Worm (Caenorhabditis elegans) whole organism, L1 larva: Measurements from ENCODE around the gene F09E10.1.

Experiments
- C04F5.9 ChIP-seq: sonication (generic microtip); optimal IDR thresholded peaks from 2 replicates; lab custom pipeline; 2016; ENCODE audit warnings: missing genetic modification characterization, missing compliant biosample characterization
- C34B4.2 ChIP-seq: sonication (generic microtip); optimal IDR thresholded peaks from 2 replicates; lab custom pipeline; 2017; ENCODE audit warnings: mild to moderate bottlenecking, missing genetic modification characterization, missing compliant biosample characterization
- F16B12.6 ChIP-seq: fragments of 150-350 bp; optimal IDR thresholded peaks from 2 replicates; lab custom pipeline; 2014; ENCODE audit warnings: missing biosample characterization, missing genetic modification characterization
- alr-1 ChIP-seq: fragments of 200-800 bp; sonication (Bioruptor generic); optimal IDR thresholded peaks from 2 replicates; lab custom pipeline; 2018; ENCODE audit warnings: borderline replicate concordance, mild to moderate bottlenecking, missing genetic modification characterization, missing compliant biosample characterization
- aly-2 ChIP-seq: fragments of 150-350 bp; optimal IDR thresholded peaks from 2 replicates; lab custom pipeline; 2014; ENCODE audit warnings: missing biosample characterization, missing genetic modification characterization
- blmp-1 ChIP-seq: fragments of 150-350 bp; optimal IDR thresholded peaks from 2 replicates; lab custom pipeline; 2014; ENCODE audit warnings: missing biosample characterization, missing genetic modification characterization
- ceh-8 ChIP-seq: fragments of 200-800 bp; sonication (Bioruptor generic); optimal IDR thresholded peaks from 2 replicates; lab custom pipeline; 2018; ENCODE audit warnings: mild to moderate bottlenecking, missing genetic modification characterization, moderate library complexity, missing compliant biosample characterization
- ceh-82 ChIP-seq, 3 experiments: fragments of 150-350 bp in 1 of 3; sonication (generic microtip) in 2 of 3; optimal IDR thresholded peaks; 2 replicates each; lab custom pipeline; 2014 to 2017; ENCODE audit warnings: missing biosample characterization in 3 of 3, missing genetic modification characterization in 3 of 3
- ces-1 ChIP-seq: fragments of 150-350 bp; optimal IDR thresholded peaks from 2 replicates; lab custom pipeline; 2014; ENCODE audit warnings: missing biosample characterization, missing genetic modification reagents, missing genetic modification characterization
- dpl-1 ChIP-seq, 3 experiments: fragments of 150-350 bp in 2 of 3; sonication (generic microtip) in 1 of 3; optimal IDR thresholded peaks; 2 replicates each; lab custom pipeline; 2014 to 2017; ENCODE audit warnings: missing biosample characterization in 3 of 3, missing genetic modification characterization in 3 of 3, missing genetic modification reagents in 3 of 3
- dsc-1 ChIP-seq: sonication (generic microtip); optimal IDR thresholded peaks from 2 replicates; lab custom pipeline; 2016; ENCODE audit warnings: mild to moderate bottlenecking, missing genetic modification characterization, missing compliant biosample characterization
- efl-1 ChIP-seq, 4 experiments: fragments of 150-350 bp; optimal IDR thresholded peaks in 3 of 4; peaks in 1 of 4; 1 replicate in 1 of 4; 2 replicates in 3 of 4; lab custom pipeline; 2014; ENCODE audit warnings: missing biosample characterization in 2 of 4, missing genetic modification characterization in 2 of 4, missing genetic modification reagents in 2 of 4
- elt-2 ChIP-seq: sonication (generic microtip); optimal IDR thresholded peaks from 2 replicates; lab custom pipeline; 2016; ENCODE audit warnings: missing genetic modification characterization, mild to moderate bottlenecking, inconsistent platforms, missing compliant biosample characterization, missing genetic modification reagents
- elt-3 ChIP-seq, 6 experiments: fragments of 150-350 bp in 1 of 6; sonication (generic microtip); optimal IDR thresholded peaks; 2 replicates each; lab custom pipeline; 2017 to 2018; ENCODE audit warnings: missing biosample characterization in 6 of 6, missing genetic modification characterization in 6 of 6, inconsistent platforms in 1 of 6
- fkh-10 ChIP-seq: sonication (generic microtip); optimal IDR thresholded peaks from 2 replicates; lab custom pipeline; 2017; ENCODE audit warnings: missing biosample characterization, missing genetic modification reagents, missing genetic modification characterization
- fkh-8 ChIP-seq: sonication (generic microtip); optimal IDR thresholded peaks from 2 replicates; lab custom pipeline; 2016; ENCODE audit warnings: mild to moderate bottlenecking, missing genetic modification characterization, missing compliant biosample characterization
- fos-1 ChIP-seq: fragments of 150-350 bp; optimal IDR thresholded peaks from 2 replicates; lab custom pipeline; 2014; ENCODE audit warnings: missing biosample characterization, missing genetic modification characterization
- grh-1 ChIP-seq: fragments of 200-800 bp; sonication (Bioruptor generic); IDR thresholded peaks from 2 replicates; pipeline ENCODE4 v1.3.6; 2022; ENCODE audit warnings: missing genetic modification reagents, missing genetic modification characterization, missing compliant biosample characterization
- hlh-17 ChIP-seq: fragments of 200-800 bp; sonication (Bioruptor generic); optimal IDR thresholded peaks from 2 replicates; lab custom pipeline; 2018; ENCODE audit warnings: missing genetic modification characterization, mild to moderate bottlenecking, missing compliant biosample characterization, moderate library complexity, borderline replicate concordance
- hlh-4 ChIP-seq: sonication (generic microtip); optimal IDR thresholded peaks from 2 replicates; lab custom pipeline; 2016; ENCODE audit warnings: mild to moderate bottlenecking, missing genetic modification characterization, missing compliant biosample characterization
- hpl-2 ChIP-seq: fragments of 150-350 bp; optimal IDR thresholded peaks from 2 replicates; lab custom pipeline; 2014; ENCODE audit warnings: missing biosample characterization, missing genetic modification reagents, missing genetic modification characterization
- isw-1 ChIP-seq: fragments of 200-800 bp; sonication (Bioruptor generic); IDR thresholded peaks from 2 replicates; pipeline ENCODE4 v1.3.6; 2022; ENCODE audit warnings: missing genetic modification characterization, missing compliant biosample characterization
- lin-35 ChIP-seq, 2 experiments: fragments of 150-350 bp; optimal IDR thresholded peaks; 2 replicates each; lab custom pipeline; 2014; ENCODE audit warnings: missing biosample characterization in 2 of 2, missing genetic modification characterization in 2 of 2, missing genetic modification reagents in 2 of 2
- lir-3 ChIP-seq: sonication (generic microtip); optimal IDR thresholded peaks from 2 replicates; lab custom pipeline; 2016; ENCODE audit warnings: mild to moderate bottlenecking, missing genetic modification characterization, moderate library complexity, missing compliant biosample characterization; ENCODE audit not compliant: poor library complexity
- lsy-2 ChIP-seq, 2 experiments: fragments of 150-350 bp; optimal IDR thresholded peaks; 2 replicates each; lab custom pipeline; 2014; ENCODE audit warnings: missing biosample characterization in 2 of 2, missing genetic modification characterization in 2 of 2
- mdl-1 ChIP-seq, 2 experiments: fragments of 150-350 bp; optimal IDR thresholded peaks; 2 replicates each; lab custom pipeline; 2014 to 2017; ENCODE audit warnings: missing biosample characterization in 2 of 2, missing genetic modification characterization in 2 of 2, inconsistent platforms in 1 of 2
- mef-2 ChIP-seq: fragments of 150-350 bp; optimal IDR thresholded peaks from 2 replicates; lab custom pipeline; 2014; ENCODE audit warnings: missing biosample characterization, missing genetic modification characterization
- mep-1 ChIP-seq: fragments of 150-350 bp; optimal IDR thresholded peaks from 2 replicates; lab custom pipeline; 2014; ENCODE audit warnings: missing biosample characterization, missing genetic modification characterization
- nhr-11 ChIP-seq: fragments of 150-350 bp; optimal IDR thresholded peaks from 2 replicates; lab custom pipeline; 2014; ENCODE audit warnings: missing biosample characterization, missing genetic modification characterization
- nhr-19 ChIP-seq: fragments of 200-800 bp; sonication (Bioruptor generic); conservative IDR thresholded peaks from 2 replicates; pipeline ENCODE4 v1.3.6; 2022; ENCODE audit warnings: missing genetic modification characterization, missing compliant biosample characterization
- nhr-20 ChIP-seq: sonication (generic microtip); optimal IDR thresholded peaks from 2 replicates; lab custom pipeline; 2016; ENCODE audit warnings: mild to moderate bottlenecking, missing genetic modification characterization, missing compliant biosample characterization
- nhr-237 ChIP-seq: fragments of 150-350 bp; optimal IDR thresholded peaks from 2 replicates; lab custom pipeline; 2014; ENCODE audit warnings: missing biosample characterization, missing genetic modification characterization
- nhr-28 ChIP-seq: fragments of 150-350 bp; optimal IDR thresholded peaks from 2 replicates; lab custom pipeline; 2014; ENCODE audit warnings: missing biosample characterization, missing genetic modification characterization
- nhr-47 ChIP-seq: sonication (generic microtip); optimal IDR thresholded peaks from 2 replicates; lab custom pipeline; 2016; ENCODE audit warnings: mild to moderate bottlenecking, missing genetic modification characterization, moderate library complexity, missing compliant biosample characterization
- nhr-71 ChIP-seq: sonication (generic microtip); optimal IDR thresholded peaks from 2 replicates; lab custom pipeline; 2016; ENCODE audit warnings: mild to moderate bottlenecking, missing genetic modification characterization, moderate library complexity, missing compliant biosample characterization
- nhr-84 ChIP-seq: sonication (generic microtip); optimal IDR thresholded peaks from 2 replicates; lab custom pipeline; 2017; ENCODE audit warnings: missing biosample characterization, missing genetic modification characterization
- pax-3 ChIP-seq: fragments of 200-800 bp; sonication (Bioruptor generic); optimal IDR thresholded peaks from 2 replicates; lab custom pipeline; 2018; ENCODE audit warnings: mild to moderate bottlenecking, missing genetic modification characterization, moderate library complexity, missing compliant biosample characterization
- pqm-1 ChIP-seq: sonication (generic microtip); optimal IDR thresholded peaks from 3 replicates; lab custom pipeline; 2017; ENCODE audit warnings: missing biosample characterization, missing genetic modification characterization
- rnt-1 ChIP-seq: sonication (generic microtip); optimal IDR thresholded peaks from 2 replicates; lab custom pipeline; 2016; ENCODE audit warnings: mild to moderate bottlenecking, missing genetic modification characterization, moderate library complexity, missing compliant biosample characterization
- skn-1 ChIP-seq: fragments of 150-350 bp; optimal IDR thresholded peaks from 2 replicates; lab custom pipeline; 2014; ENCODE audit warnings: missing biosample characterization, missing genetic modification characterization
- snpc-4 ChIP-seq: fragments of 150-350 bp; optimal IDR thresholded peaks from 2 replicates; lab custom pipeline; 2014; ENCODE audit warnings: missing biosample characterization, missing genetic modification characterization
- swsn-7 ChIP-seq: sonication (generic microtip); optimal IDR thresholded peaks from 2 replicates; lab custom pipeline; 2016; ENCODE audit warnings: missing genetic modification characterization, missing compliant biosample characterization
- tlp-1 ChIP-seq: fragments of 150-350 bp; optimal IDR thresholded peaks from 2 replicates; lab custom pipeline; 2014; ENCODE audit warnings: missing biosample characterization, missing genetic modification characterization
- unc-98 ChIP-seq: fragments of 200-800 bp; sonication (Bioruptor generic); IDR thresholded peaks from 2 replicates; pipeline ENCODE4 v1.3.6; 2022; ENCODE audit warnings: missing genetic modification characterization, missing compliant biosample characterization
- xbp-1 ChIP-seq: sonication (generic microtip); optimal IDR thresholded peaks from 2 replicates; lab custom pipeline; 2016; ENCODE audit warnings: missing genetic modification characterization, missing compliant biosample characterization
- zag-1 ChIP-seq: fragments of 150-350 bp; optimal IDR thresholded peaks from 2 replicates; lab custom pipeline; 2014; ENCODE audit warnings: missing biosample characterization, missing genetic modification characterization
- ztf-4 ChIP-seq: fragments of 150-350 bp; optimal IDR thresholded peaks from 2 replicates; lab custom pipeline; 2014; ENCODE audit warnings: missing biosample characterization, missing genetic modification characterization

The F09E10.1 gene

DNA sequence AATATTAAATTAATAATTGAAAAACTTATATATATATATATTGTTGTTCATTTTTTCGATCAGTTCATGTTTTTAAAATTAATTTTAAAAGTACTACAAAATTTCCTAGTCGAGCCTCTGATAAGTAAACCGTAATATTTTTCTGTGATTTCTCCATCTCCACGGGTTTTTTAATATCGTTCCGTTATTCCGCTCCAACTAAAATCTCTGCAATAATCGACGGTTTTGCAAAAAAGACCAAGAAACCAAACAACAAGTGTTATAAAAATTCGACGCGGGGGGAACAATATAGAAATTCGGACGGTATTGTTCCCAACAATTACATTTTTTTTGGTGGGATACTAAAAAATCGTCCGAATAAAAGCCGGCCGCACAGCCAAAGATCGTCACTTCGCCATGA, at the start of gene F09E10.1:
Gene F09E10.1 (plus strand): TSS at position 301 of the 400 bp plus-strand sequence.
- TF ChIP-seq isw-1 (GFP tag; lab: Robert Waterston, UW) (no peak), lir-3 (tag; lab: Kevin White, UChicago) (no peak), nhr-11 (tag; lab: Kevin White, UChicago) (no peak), elt-2 (tag; lab: Kevin White, UChicago) (no peak), mef-2 (tag; lab: Kevin White, UChicago) (no peak), skn-1 (tag; lab: Kevin White, UChicago) (no peak), ceh-8 (GFP tag; lab: Kevin White, UChicago) (no peak), mdl-1 (tag; optimal IDR thresholded peaks at IDR 0.05; lab: Kevin White, UChicago) (no peak), zag-1 (no peak), F16B12.6 (tag; lab: Kevin White, UChicago) (no peak), ceh-82 (tag; optimal IDR thresholded peaks at IDR 0.05; lab: Kevin White, UChicago) (no peak)
- TF ChIP-seq, all 84 proteins: peak for 0

- TF ChIP-seq nhr-20 (tag; lab: Kevin White, UChicago) (no peak), mep-1 (tag; lab: Kevin White, UChicago) (peak; percentile 46), dsc-1 (tag; lab: Kevin White, UChicago) (no peak), fkh-10 (GFP tag; lab: Kevin White, UChicago) (no peak), mef-2 (tag; lab: Kevin White, UChicago) (peak; percentile 59), elt-2 (tag; lab: Kevin White, UChicago) (peak; percentile 21), aly-2 (tag; lab: Kevin White, UChicago) (no peak), skn-1 (tag; lab: Kevin White, UChicago) (peak; percentile 39), fos-1 (tag; lab: Kevin White, UChicago) (no peak), snpc-4 (no peak), nhr-28 (tag; lab: Kevin White, UChicago) (no peak), efl-1 (optimal IDR thresholded peaks at IDR 0.05; lab: Kevin White, UChicago) (no peak), efl-1 (GFP tag; optimal IDR thresholded peaks at IDR 0.05 in 1 of 2; lab: Kevin White, UChicago) (peak in 1 of 2 experiments; percentile 69), hlh-4 (tag; lab: Kevin White, UChicago) (no peak), hlh-17 (no peak), lsy-2 (tag; optimal IDR thresholded peaks at IDR 0.05; lab: Kevin White, UChicago) (no peak), unc-98 (no peak), isw-1 (GFP tag; lab: Robert Waterston, UW) (no peak), pax-3 (tag; lab: Kevin White, UChicago) (no peak), nhr-237 (tag; lab: Kevin White, UChicago) (no peak), nhr-84 (tag; lab: Kevin White, UChicago) (no peak), blmp-1 (tag; lab: Kevin White, UChicago) (peak; percentile 89), lin-35 (GFP tag; optimal IDR thresholded peaks at IDR 0.05; lab: Kevin White, UChicago) (peak in 1 of 2 experiments; percentile 0), ces-1 (GFP tag; lab: Kevin White, UChicago) (no peak), alr-1 (tag; lab: Kevin White, UChicago) (no peak), ztf-4 (tag; lab: Kevin White, UChicago) (peak; percentile 22), nhr-47 (tag; lab: Kevin White, UChicago) (no peak), nhr-71 (peak; percentile 19), tlp-1 (no peak), C04F5.9 (tag; lab: Kevin White, UChicago) (no peak), elt-3 (tag; optimal IDR thresholded peaks at IDR 0.05; lab: Kevin White, UChicago) (no peak), zag-1 (no peak), xbp-1 (no peak), grh-1 (GFP tag; lab: Robert Waterston, UW) (no peak), hpl-2 (GFP tag; lab: Kevin White, UChicago) (no peak), pqm-1 (no peak), nhr-19 (GFP tag; lab: Robert Waterston, UW) (0 out of 2 replicates have a peak, but pooled peaks have one; percentile 2), C34B4.2 (tag; lab: Kevin White, UChicago) (no peak), dpl-1 (GFP tag; optimal IDR thresholded peaks at IDR 0.05; lab: Kevin White, UChicago) (no peak), fkh-8 (no peak), rnt-1 (tag; lab: Kevin White, UChicago) (peak; percentile 10), lir-3 (tag; lab: Kevin White, UChicago) (no peak), swsn-7 (no peak)
Observed at ce11 chrX:1453770-1454169, 48.8 kb upstream of the F09E10.1 start, which contains the start of gene cebp-1. TSS of gene cebp-1 (minus strand) at chrX:1453868.
